Worm (Caenorhabditis elegans): ENCODE data around the gene npr-25.

ce11 chrV:11308346-11308745 is 44.4 kb downstream of the npr-25 start, which contains the start of gene snf-11:
- no peak for TF ChIP-seq dpl-1 (GFP tag; optimal IDR thresholded peaks at IDR 0.05)
- TF ChIP-seq ceh-8 (GFP tag; optimal IDR thresholded peaks at IDR 0.05): no peak

Measured in whole organism, L1 larva.